Worm (Caenorhabditis elegans) whole organism, mixed stage, embryonic: ENCODE data around the gene try-14.

Source experiments
- M03D4.4 ChIP-seq: sonication (generic microtip); optimal IDR thresholded peaks from 2 replicates; lab custom pipeline; 2017; ENCODE audit warnings: mild to moderate bottlenecking, missing genetic modification characterization, missing compliant biosample characterization
- bed-3 ChIP-seq: fragments of 200-800 bp; sonication (Bioruptor generic); optimal IDR thresholded peaks from 3 replicates; lab custom pipeline; 2018; ENCODE audit warnings: mild to moderate bottlenecking, missing genetic modification characterization, moderate library complexity, missing compliant biosample characterization
- ceh-39 ChIP-seq: fragments of 150-350 bp; optimal IDR thresholded peaks from 2 replicates; lab custom pipeline; 2014; ENCODE audit warnings: missing biosample characterization, missing genetic modification characterization
- ceh-43 ChIP-seq: fragments of 200-800 bp; sonication (Bioruptor generic); optimal IDR thresholded peaks from 2 replicates; lab custom pipeline; 2018; ENCODE audit warnings: mild to moderate bottlenecking, missing genetic modification characterization, moderate library complexity, missing compliant biosample characterization
- ceh-83 ChIP-seq: fragments of 200-800 bp; sonication (Bioruptor generic); optimal IDR thresholded peaks from 2 replicates; lab custom pipeline; 2018; ENCODE audit warnings: mild to moderate bottlenecking, missing genetic modification characterization, missing compliant biosample characterization
- ces-1 ChIP-seq: fragments of 150-350 bp; optimal IDR thresholded peaks from 2 replicates; lab custom pipeline; 2014; ENCODE audit warnings: missing biosample characterization, missing genetic modification reagents, missing genetic modification characterization
- cnd-1 ChIP-seq: fragments of 200-800 bp; sonication (Bioruptor generic); optimal IDR thresholded peaks from 2 replicates; lab custom pipeline; 2018; ENCODE audit warnings: mild to moderate bottlenecking, missing genetic modification characterization, missing compliant biosample characterization
- drap-1 ChIP-seq: fragments of 200-800 bp; sonication (Bioruptor generic); optimal IDR thresholded peaks from 3 replicates; lab custom pipeline; 2018; ENCODE audit warnings: mild to moderate bottlenecking, missing genetic modification characterization, missing compliant biosample characterization
- elt-1 ChIP-seq: sonication (generic microtip); optimal IDR thresholded peaks from 2 replicates; lab custom pipeline; 2017; ENCODE audit warnings: missing genetic modification characterization, mild to moderate bottlenecking, missing compliant biosample characterization, antibody characterized with exemption, moderate library complexity, borderline replicate concordance; ENCODE audit not compliant: insufficient read depth
- flh-1 ChIP-seq: fragments of 200-800 bp; sonication (Bioruptor generic); optimal IDR thresholded peaks from 2 replicates; lab custom pipeline; 2018; ENCODE audit warnings: mild to moderate bottlenecking, missing genetic modification characterization, moderate library complexity, missing compliant biosample characterization
- ham-2 ChIP-seq: fragments of 200-800 bp; sonication (Bioruptor generic); optimal IDR thresholded peaks from 2 replicates; lab custom pipeline; 2018; ENCODE audit warnings: mild to moderate bottlenecking, missing genetic modification characterization, missing compliant biosample characterization
- hlh-1 ChIP-seq: fragments of 150-350 bp; optimal IDR thresholded peaks from 2 replicates; lab custom pipeline; 2014; ENCODE audit warnings: missing biosample characterization, missing genetic modification reagents, missing genetic modification characterization
- lin-13 ChIP-seq: fragments of 150-350 bp; optimal IDR thresholded peaks from 2 replicates; lab custom pipeline; 2014; ENCODE audit warnings: missing biosample characterization, missing genetic modification characterization
- lin-32 ChIP-seq: fragments of 200-800 bp; sonication (Bioruptor generic); optimal IDR thresholded peaks from 2 replicates; lab custom pipeline; 2018; ENCODE audit warnings: mild to moderate bottlenecking, missing genetic modification characterization, missing compliant biosample characterization
- lsy-2 ChIP-seq: fragments of 150-350 bp; optimal IDR thresholded peaks from 2 replicates; lab custom pipeline; 2014; ENCODE audit warnings: missing biosample characterization, missing genetic modification characterization
- mab-5 ChIP-seq: fragments of 150-350 bp; optimal IDR thresholded peaks from 2 replicates; lab custom pipeline; 2014; ENCODE audit warnings: missing biosample characterization, missing genetic modification characterization
- mep-1 ChIP-seq: fragments of 150-350 bp; optimal IDR thresholded peaks from 2 replicates; lab custom pipeline; 2017; ENCODE audit warnings: missing biosample characterization, missing genetic modification reagents, missing genetic modification characterization, inconsistent platforms
- mls-2 ChIP-seq: sonication (generic microtip); optimal IDR thresholded peaks from 2 replicates; lab custom pipeline; 2016; ENCODE audit warnings: mild to moderate bottlenecking, missing genetic modification characterization, moderate library complexity, missing compliant biosample characterization
- nhr-12 ChIP-seq: fragments of 150-350 bp; optimal IDR thresholded peaks from 2 replicates; lab custom pipeline; 2014; ENCODE audit warnings: missing biosample characterization, missing genetic modification characterization
- nhr-2 ChIP-seq: fragments of 150-350 bp; optimal IDR thresholded peaks from 2 replicates; lab custom pipeline; 2014; ENCODE audit warnings: missing biosample characterization, missing genetic modification characterization
- nhr-237 ChIP-seq: fragments of 150-350 bp; optimal IDR thresholded peaks from 2 replicates; lab custom pipeline; 2014; ENCODE audit warnings: missing biosample characterization, missing genetic modification characterization
- nhr-28 ChIP-seq: fragments of 150-350 bp; optimal IDR thresholded peaks from 2 replicates; lab custom pipeline; 2014; ENCODE audit warnings: missing biosample characterization, missing genetic modification characterization
- nhr-76 ChIP-seq: sonication (generic microtip); optimal IDR thresholded peaks from 2 replicates; lab custom pipeline; 2017; ENCODE audit warnings: missing biosample characterization, missing genetic modification characterization
- pha-4 ChIP-seq: fragments of 150-350 bp; optimal IDR thresholded peaks from 2 replicates; lab custom pipeline; 2018; ENCODE audit warnings: missing biosample characterization, missing genetic modification reagents, missing genetic modification characterization
- snpc-4 ChIP-seq: fragments of 150-350 bp; optimal IDR thresholded peaks from 2 replicates; lab custom pipeline; 2014; ENCODE audit warnings: missing biosample characterization, missing genetic modification characterization
- sptf-1 ChIP-seq: sonication (generic microtip); optimal IDR thresholded peaks from 2 replicates; lab custom pipeline; 2017; ENCODE audit warnings: mild to moderate bottlenecking, missing genetic modification characterization, moderate library complexity, missing compliant biosample characterization
- tbx-8 ChIP-seq: fragments of 200-800 bp; sonication (Bioruptor generic); optimal IDR thresholded peaks from 2 replicates; lab custom pipeline; 2018; ENCODE audit warnings: mild to moderate bottlenecking, missing genetic modification characterization, moderate library complexity, missing compliant biosample characterization
- unc-120 ChIP-seq: sonication (generic microtip); optimal IDR thresholded peaks from 2 replicates; lab custom pipeline; 2017; ENCODE audit warnings: missing genetic modification characterization, missing compliant biosample characterization; ENCODE audit not compliant: poor library complexity, severe bottlenecking
- unc-39 ChIP-seq: fragments of 150-350 bp; optimal IDR thresholded peaks from 2 replicates; lab custom pipeline; 2014; ENCODE audit warnings: missing biosample characterization, missing genetic modification characterization
- unc-62 ChIP-seq: fragments of 150-350 bp; optimal IDR thresholded peaks from 2 replicates; lab custom pipeline; 2014; ENCODE audit warnings: missing biosample characterization, missing genetic modification reagents, missing genetic modification characterization
- zip-8 ChIP-seq: fragments of 150-350 bp; optimal IDR thresholded peaks from 2 replicates; lab custom pipeline; 2014; ENCODE audit warnings: missing biosample characterization, missing genetic modification characterization
- ztf-11 ChIP-seq: fragments of 150-350 bp; optimal IDR thresholded peaks from 2 replicates; lab custom pipeline; 2014; ENCODE audit warnings: missing biosample characterization, missing genetic modification characterization

Gene try-14

ce11 chrX:7485748-7486147, 9.6 kb downstream of the try-14 start, which contains the start of gene gly-12:
gly-12 (plus strand) TSS chrX:7485864.
- TF ChIP-seq ztf-11 (tag; lab: Kevin White, UChicago) = no peak
- TF ChIP-seq elt-1 (tag; lab: Kevin White, UChicago) = peak; percentile 93
- no peak for TF ChIP-seq bed-3 (GFP tag; lab: Kevin White, UChicago)
- TF ChIP-seq sptf-1 (tag; lab: Kevin White, UChicago) = peak; percentile 59
- no peak for TF ChIP-seq ceh-43 (GFP tag; lab: Kevin White, UChicago)
- TF ChIP-seq mab-5 = no peak
- peak; percentile 40 for TF ChIP-seq hlh-1 (tag; lab: Kevin White, UChicago)
- TF ChIP-seq nhr-28 (tag; lab: Kevin White, UChicago) = no peak
- no peak for TF ChIP-seq zip-8 (tag; lab: Kevin White, UChicago)
- peak; percentile 39 for TF ChIP-seq mep-1
- no peak for TF ChIP-seq drap-1
- peak; percentile 43 for TF ChIP-seq mls-2
- no peak for TF ChIP-seq snpc-4
- peak; percentile 52 for TF ChIP-seq M03D4.4 (tag; lab: Kevin White, UChicago)
- TF ChIP-seq unc-39 (tag; lab: Kevin White, UChicago) = no peak
- TF ChIP-seq ces-1 (GFP tag; lab: Kevin White, UChicago) = no peak
- peak; percentile 89 for TF ChIP-seq ham-2
- TF ChIP-seq pha-4 (tag; lab: Kevin White, UChicago) = no peak
- peak; percentile 48 for TF ChIP-seq unc-62 (GFP tag; lab: Kevin White, UChicago)
- no peak for TF ChIP-seq ceh-39 (tag; lab: Kevin White, UChicago)
- TF ChIP-seq flh-1 (GFP tag; lab: Kevin White, UChicago) = no peak
- no peak for TF ChIP-seq nhr-237 (tag; lab: Kevin White, UChicago)
- TF ChIP-seq cnd-1 (tag; lab: Kevin White, UChicago) = no peak
- peak; percentile 54 for TF ChIP-seq unc-120 (tag; lab: Kevin White, UChicago)
- no peak for TF ChIP-seq ceh-83

DNA sequence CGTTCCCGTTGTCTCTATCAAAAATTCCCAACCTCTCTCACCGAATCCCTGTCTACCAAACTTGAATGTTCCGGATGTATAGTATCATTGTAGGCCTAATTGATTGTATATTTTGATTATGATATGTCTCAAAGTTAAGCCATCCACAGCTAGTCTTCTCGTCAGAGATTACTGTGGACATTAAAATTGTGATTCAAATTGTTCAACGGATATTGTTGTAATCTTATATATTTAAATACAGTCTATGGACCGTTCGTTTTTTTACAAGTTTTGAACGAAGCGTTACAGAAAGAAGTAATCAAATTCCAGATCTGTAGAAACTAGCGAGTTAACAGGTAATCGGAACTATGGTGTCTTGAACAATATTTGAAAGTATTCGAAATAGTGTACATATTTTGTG, 14.6 kb downstream of the try-14 start, which contains the start of gene F48E3.9:
TSS of gene F48E3.9 (plus strand) at position 301 of the 400 bp plus-strand sequence.
- no peak for TF ChIP-seq ceh-83
- TF ChIP-seq nhr-12 (tag; lab: Kevin White, UChicago) = no peak
- no peak for TF ChIP-seq ztf-11 (tag; lab: Kevin White, UChicago)
- TF ChIP-seq M03D4.4 (tag; lab: Kevin White, UChicago) = no peak
- TF ChIP-seq unc-120 (tag; lab: Kevin White, UChicago) = no peak
- no peak for TF ChIP-seq drap-1
- no peak for TF ChIP-seq tbx-8 (GFP tag; lab: Kevin White, UChicago)
- no peak for TF ChIP-seq unc-39 (tag; lab: Kevin White, UChicago)
- no peak for TF ChIP-seq nhr-28 (tag; lab: Kevin White, UChicago)
- no peak for TF ChIP-seq snpc-4
- no peak for TF ChIP-seq nhr-76 (tag; lab: Kevin White, UChicago)
- no peak for TF ChIP-seq zip-8 (tag; lab: Kevin White, UChicago)
- TF ChIP-seq sptf-1 (tag; lab: Kevin White, UChicago) = no peak
- no peak for TF ChIP-seq mep-1
- TF ChIP-seq ceh-43 (GFP tag; lab: Kevin White, UChicago) = no peak
- TF ChIP-seq elt-1 (tag; lab: Kevin White, UChicago) = no peak

DNA sequence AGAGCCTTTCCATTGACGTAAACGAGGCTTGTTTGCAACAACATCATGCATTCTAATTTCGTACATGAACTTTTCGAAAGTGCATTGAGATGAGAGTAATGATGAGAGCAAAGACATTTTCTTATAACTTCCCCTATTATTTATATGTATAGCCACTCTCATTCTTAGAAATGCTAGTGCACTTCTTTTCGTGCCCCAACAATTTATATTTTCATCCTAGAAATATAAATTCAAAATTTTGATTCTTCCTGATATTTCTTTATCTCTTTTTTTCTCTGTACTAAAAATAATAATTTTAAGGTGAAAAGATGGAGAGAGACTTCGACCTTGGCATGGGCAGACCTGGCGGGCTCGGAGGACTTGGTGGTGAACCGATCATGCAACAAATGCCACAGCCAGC, 16.4 kb downstream of the try-14 start, which contains the start of gene mek-1:
TSS of gene mek-1 (plus strand) at position 301 of the 400 bp plus-strand sequence.
- TF ChIP-seq tbx-8 (GFP tag; lab: Kevin White, UChicago) = no peak
- no peak for TF ChIP-seq ceh-43 (GFP tag; lab: Kevin White, UChicago)
- TF ChIP-seq mep-1 = no peak
- TF ChIP-seq ztf-11 (tag; lab: Kevin White, UChicago) = no peak
- no peak for TF ChIP-seq unc-120 (tag; lab: Kevin White, UChicago)
- no peak for TF ChIP-seq lsy-2
- TF ChIP-seq flh-1 (GFP tag; lab: Kevin White, UChicago) = no peak
- TF ChIP-seq mab-5 = no peak
- TF ChIP-seq cnd-1 (tag; lab: Kevin White, UChicago) = no peak
- TF ChIP-seq elt-1 (tag; lab: Kevin White, UChicago) = no peak
- TF ChIP-seq ham-2 = no peak
- no peak for TF ChIP-seq ceh-83
- no peak for TF ChIP-seq lin-32
- no peak for TF ChIP-seq nhr-28 (tag; lab: Kevin White, UChicago)
- no peak for TF ChIP-seq unc-62 (GFP tag; lab: Kevin White, UChicago)
- TF ChIP-seq hlh-1 (tag; lab: Kevin White, UChicago) = no peak
- TF ChIP-seq ces-1 (GFP tag; lab: Kevin White, UChicago) = no peak
- no peak for TF ChIP-seq mls-2
- TF ChIP-seq nhr-2 (tag; lab: Kevin White, UChicago) = no peak
- TF ChIP-seq lin-13 (tag; lab: Kevin White, UChicago) = no peak
